Worm (Caenorhabditis elegans) whole organism, late embryonic: ENCODE results near the gene ZK328.6.

Source experiments
- ama-1 ChIP-seq: fragments of 150-350 bp; optimal IDR thresholded peaks from 2 replicates; lab custom pipeline; 2014
- ceh-45 ChIP-seq: fragments of 200-800 bp; sonication (Bioruptor generic); IDR thresholded peaks from 2 replicates; pipeline ENCODE4 v1.3.6; 2022; ENCODE audit warnings: missing genetic modification reagents, missing genetic modification characterization, missing compliant biosample characterization
- ets-4 ChIP-seq: sonication (generic microtip); optimal IDR thresholded peaks from 2 replicates; lab custom pipeline; 2016; ENCODE audit warnings: missing genetic modification characterization, missing compliant biosample characterization
- gmeb-2 ChIP-seq: sonication (generic microtip); optimal IDR thresholded peaks from 2 replicates; lab custom pipeline; 2016; ENCODE audit warnings: missing genetic modification characterization, inconsistent platforms, missing compliant biosample characterization
- lim-6 ChIP-seq: sonication (generic microtip); optimal IDR thresholded peaks from 2 replicates; lab custom pipeline; 2016; ENCODE audit warnings: missing genetic modification characterization, missing compliant biosample characterization
- lin-11 ChIP-seq: fragments of 200-800 bp; sonication (Bioruptor generic); optimal IDR thresholded peaks from 2 replicates; lab custom pipeline; 2018; ENCODE audit warnings: mild to moderate bottlenecking, missing genetic modification characterization, missing compliant biosample characterization
- nhr-232 ChIP-seq: sonication (generic microtip); optimal IDR thresholded peaks from 2 replicates; lab custom pipeline; 2016; ENCODE audit warnings: missing genetic modification characterization, missing compliant biosample characterization
- odd-2 ChIP-seq: sonication (generic microtip); optimal IDR thresholded peaks from 2 replicates; lab custom pipeline; 2017; ENCODE audit warnings: antibody characterized with exemption, mild to moderate bottlenecking, missing genetic modification characterization, missing compliant biosample characterization
- pax-1 ChIP-seq: fragments of 150-350 bp; optimal IDR thresholded peaks from 2 replicates; lab custom pipeline; 2014; ENCODE audit warnings: missing biosample characterization, missing genetic modification characterization
- pha-4 ChIP-seq: fragments of 150-350 bp; optimal IDR thresholded peaks from 2 replicates; lab custom pipeline; 2018; ENCODE audit warnings: missing biosample characterization, missing genetic modification reagents, missing genetic modification characterization
- pqm-1 ChIP-seq: sonication (generic microtip); optimal IDR thresholded peaks from 2 replicates; lab custom pipeline; 2016; ENCODE audit warnings: missing genetic modification characterization, missing compliant biosample characterization
- sox-4 ChIP-seq: sonication (generic microtip); optimal IDR thresholded peaks from 2 replicates; lab custom pipeline; 2017; ENCODE audit warnings: mild to moderate bottlenecking, missing genetic modification characterization, inconsistent platforms, missing compliant biosample characterization
- unc-86 ChIP-seq: sonication (generic microtip); optimal IDR thresholded peaks from 2 replicates; lab custom pipeline; 2016; ENCODE audit warnings: missing genetic modification characterization, missing compliant biosample characterization

ce11 chrIII:5999629-6000028, 30.8 kb downstream of the ZK328.6 start:
- no peak for TF ChIP-seq sox-4 (tag; lab: Kevin White, UChicago)
- TF ChIP-seq pha-4 (tag; lab: Kevin White, UChicago): no peak
- no peak for TF ChIP-seq ets-4 (tag; lab: Kevin White, UChicago)
- no peak for TF ChIP-seq ama-1 (lab: Kevin White, UChicago)
- TF ChIP-seq lim-6 (tag; lab: Kevin White, UChicago): no peak
- no peak for TF ChIP-seq lin-11 (tag; lab: Kevin White, UChicago)
- TF ChIP-seq gmeb-2 (tag; lab: Kevin White, UChicago): no peak
- no peak for TF ChIP-seq odd-2 (tag; lab: Kevin White, UChicago)
- TF ChIP-seq ceh-45: no peak
- no peak for TF ChIP-seq unc-86 (tag; lab: Kevin White, UChicago)
- no peak for TF ChIP-seq nhr-232 (tag; lab: Kevin White, UChicago)
- no peak for TF ChIP-seq pax-1 (tag; lab: Kevin White, UChicago)
- TF ChIP-seq pqm-1 (tag; lab: Kevin White, UChicago): no peak
